Worm (Caenorhabditis elegans) whole organism, young adult: ENCODE data around the gene T19H12.2.
A peak's percentile ranks its signal among the peaks of the same experiment; 100 is the strongest.

Experiments used
- F55B11.4 ChIP-seq: sonication (generic microtip); optimal IDR thresholded peaks from 2 replicates; lab custom pipeline; 2016; ENCODE audit warnings: missing compliant biosample characterization, missing genetic modification characterization, borderline replicate concordance; ENCODE audit not compliant: insufficient read depth
- ZK185.1 ChIP-seq: sonication (generic microtip); optimal IDR thresholded peaks from 2 replicates; lab custom pipeline; 2016; ENCODE audit warnings: mild to moderate bottlenecking, missing genetic modification characterization, missing compliant biosample characterization; ENCODE audit not compliant: poor library complexity, severe bottlenecking
- athp-1 ChIP-seq: sonication (generic microtip); optimal IDR thresholded peaks from 2 replicates; lab custom pipeline; 2017; ENCODE audit warnings: mild to moderate bottlenecking, missing genetic modification characterization, missing compliant biosample characterization
- ccch-3 ChIP-seq: fragments of 200-800 bp; sonication (Bioruptor generic); optimal IDR thresholded peaks from 2 replicates; lab custom pipeline; 2018; ENCODE audit warnings: mild to moderate bottlenecking, missing genetic modification characterization, missing compliant biosample characterization
- cebp-1 ChIP-seq, 2 experiments: fragments of 200-800 bp in 1 of 2; sonication (Bioruptor generic) in 1 of 2; sonication (generic microtip) in 1 of 2; IDR thresholded peaks in 1 of 2; optimal IDR thresholded peaks in 1 of 2; 2 replicates each; pipeline versions ENCODE4 v1.3.6 to Lab custom; 2017 to 2022; ENCODE audit warnings: missing compliant biosample characterization in 2 of 2, missing genetic modification characterization in 2 of 2, mild to moderate bottlenecking in 1 of 2, missing genetic modification reagents in 1 of 2, moderate library complexity in 1 of 2
- ceh-27 ChIP-seq: fragments of 200-800 bp; sonication (Bioruptor generic); optimal IDR thresholded peaks from 2 replicates; lab custom pipeline; 2018; ENCODE audit warnings: mild to moderate bottlenecking, missing genetic modification characterization, moderate library complexity, missing compliant biosample characterization
- egrh-3 ChIP-seq: fragments of 200-800 bp; sonication (Bioruptor generic); IDR thresholded peaks from 2 replicates; pipeline ENCODE4 v1.3.6; 2022; ENCODE audit warnings: missing genetic modification reagents, missing genetic modification characterization, missing compliant biosample characterization
- ets-4 ChIP-seq: fragments of 200-800 bp; sonication (Bioruptor generic); optimal IDR thresholded peaks from 2 replicates; lab custom pipeline; 2018; ENCODE audit warnings: mild to moderate bottlenecking, missing genetic modification characterization, missing compliant biosample characterization
- hlh-26 ChIP-seq: fragments of 200-800 bp; sonication (Bioruptor generic); conservative IDR thresholded peaks from 2 replicates; pipeline ENCODE4 v1.3.6; 2022; ENCODE audit warnings: missing genetic modification reagents, missing genetic modification characterization, missing compliant biosample characterization
- hsf-1 ChIP-seq: fragments of 200-800 bp; sonication (Bioruptor generic); IDR thresholded peaks from 2 replicates; pipeline ENCODE4 v1.3.6; 2022; ENCODE audit warnings: missing genetic modification reagents, missing genetic modification characterization, missing compliant biosample characterization
- lin-40 ChIP-seq: sonication (generic microtip); optimal IDR thresholded peaks from 2 replicates; lab custom pipeline; 2016; ENCODE audit warnings: missing genetic modification characterization, mild to moderate bottlenecking, missing compliant biosample characterization, missing genotype, missing genetic modification reagents
- madf-10 ChIP-seq: sonication (generic microtip); optimal IDR thresholded peaks from 2 replicates; lab custom pipeline; 2016; ENCODE audit warnings: mild to moderate bottlenecking, missing genetic modification characterization, missing compliant biosample characterization
- mxl-1 ChIP-seq: sonication (generic microtip); optimal IDR thresholded peaks from 2 replicates; lab custom pipeline; 2016; ENCODE audit warnings: missing genetic modification characterization, missing compliant biosample characterization
- nfya-2 ChIP-seq: fragments of 200-800 bp; sonication (Bioruptor generic); IDR thresholded peaks from 2 replicates; pipeline ENCODE4 v1.3.6; 2022; ENCODE audit warnings: missing genetic modification reagents, missing genetic modification characterization, missing compliant biosample characterization
- nhr-80 ChIP-seq: sonication (generic microtip); optimal IDR thresholded peaks from 2 replicates; lab custom pipeline; 2016; ENCODE audit warnings: missing genetic modification characterization, missing compliant biosample characterization
- pbrm-1 ChIP-seq: fragments of 200-800 bp; sonication (Bioruptor generic); IDR thresholded peaks from 2 replicates; pipeline ENCODE4 v1.3.6; 2022; ENCODE audit warnings: missing genetic modification reagents, missing genetic modification characterization, missing compliant biosample characterization
- rec-8 ChIP-seq, 2 experiments: sonication (generic microtip); optimal IDR thresholded peaks; 2 replicates each; lab custom pipeline; 2016; ENCODE audit warnings: mild to moderate bottlenecking in 2 of 2, missing genetic modification characterization in 2 of 2, missing genetic modification reagents in 2 of 2, missing genotype in 2 of 2, missing biosample characterization in 1 of 2, missing compliant biosample characterization in 1 of 2, moderate library complexity in 1 of 2
- snpc-1.1 ChIP-seq: sonication (generic microtip); optimal IDR thresholded peaks from 2 replicates; lab custom pipeline; 2017; ENCODE audit warnings: missing genetic modification characterization, mild to moderate bottlenecking, missing compliant biosample characterization, antibody characterized with exemption, moderate library complexity, missing genotype, missing genetic modification reagents; ENCODE audit not compliant: insufficient read depth
- snpc-3.4 ChIP-seq: sonication (generic microtip); optimal IDR thresholded peaks from 2 replicates; lab custom pipeline; 2017; ENCODE audit warnings: missing genetic modification characterization, mild to moderate bottlenecking, missing compliant biosample characterization, antibody characterized with exemption, moderate library complexity, missing genotype, missing genetic modification reagents
- snpc-4 ChIP-seq, 5 experiments: fragments of 150-350 bp in 1 of 5; sonication (generic microtip) in 4 of 5; optimal IDR thresholded peaks; 2 replicates each; lab custom pipeline; 2014 to 2018; ENCODE audit warnings: missing genetic modification characterization in 5 of 5, missing biosample characterization in 3 of 5, antibody characterized with exemption in 2 of 5, mild to moderate bottlenecking in 2 of 5, missing compliant biosample characterization in 2 of 5, missing genotype in 2 of 5, moderate library complexity in 2 of 5, missing genetic modification reagents in 1 of 5
- somi-1 ChIP-seq: fragments of 200-800 bp; sonication (Bioruptor generic); optimal IDR thresholded peaks from 2 replicates; lab custom pipeline; 2018; ENCODE audit warnings: mild to moderate bottlenecking, missing genetic modification characterization, missing compliant biosample characterization
- xnd-1 ChIP-seq: sonication (generic microtip); optimal IDR thresholded peaks from 2 replicates; lab custom pipeline; 2016; ENCODE audit warnings: missing genotype, missing genetic modification reagents, missing genetic modification characterization, missing compliant biosample characterization
- zfh-2 ChIP-seq: fragments of 200-800 bp; sonication (Bioruptor generic); conservative IDR thresholded peaks from 2 replicates; pipeline ENCODE4 v1.3.6; 2022; ENCODE audit warnings: missing genetic modification reagents, missing genetic modification characterization, missing compliant biosample characterization
- ztf-25 ChIP-seq: fragments of 200-800 bp; sonication (Bioruptor generic); IDR thresholded peaks from 2 replicates; pipeline ENCODE4 v1.3.6; 2022; ENCODE audit warnings: missing genetic modification reagents, missing genetic modification characterization, missing compliant biosample characterization
- ztf-28 ChIP-seq: fragments of 200-800 bp; sonication (Bioruptor generic); IDR thresholded peaks from 2 replicates; pipeline ENCODE4 v1.3.6; 2022; ENCODE audit warnings: missing genetic modification reagents, missing genetic modification characterization, missing compliant biosample characterization

Gene T19H12.2

ce11 chrV:4913853-4914252 is 23.6 kb downstream of the T19H12.2 start:
- no peak for TF ChIP-seq ccch-3 (GFP tag; lab: Kevin White, UChicago)
- no peak for TF ChIP-seq mxl-1 (tag; lab: Kevin White, UChicago)
- no peak for TF ChIP-seq ztf-25 (GFP tag; lab: Robert Waterston, UW)
- TF ChIP-seq snpc-4 (GFP tag; optimal IDR thresholded peaks at IDR 0.05; lab: Kevin White, UChicago) = no peak
- peak in 2 of 4 experiments; percentile 54 to 80 for TF ChIP-seq snpc-4 (tag; optimal IDR thresholded peaks at IDR 0.05; lab: Kevin White, UChicago)

- TF ChIP-seq nhr-80 = peak; percentile 37
- TF ChIP-seq F55B11.4 = no peak
Measured at ce11 chrV:4914879-4915278, 24.6 kb downstream of the T19H12.2 start, which contains the start of gene H23N18.6. H23N18.6 (minus strand) TSS chrV:4915079.

ce11 chrV:4918091-4918624 is 27.9 kb downstream of the T19H12.2 start, which contains the start of gene C02E7.7:
C02E7.7 (minus strand) TSS chrV:4918574.
- TF ChIP-seq egrh-3 (GFP tag; lab: Robert Waterston, UW) (peak; percentile 46; the same call in 1 of the 2 replicates), nfya-2 (GFP tag; lab: Robert Waterston, UW) (no peak), zfh-2 (GFP tag; lab: Robert Waterston, UW) (peak; percentile 74)
- TF ChIP-seq, all 124 proteins: peak for 2

- TF ChIP-seq ceh-27 = no peak
- 0 out of 2 replicates have a peak, but pooled peaks have one; percentile 29 for TF ChIP-seq hsf-1 (GFP tag; lab: Robert Waterston, UW)
Measured at ce11 chrV:4918664-4919257, 28.5 kb downstream of the T19H12.2 start, which contains the start of gene C02E7.6. C02E7.6 (plus strand) TSS chrV:4919207.

ce11 chrV:4920690-4921152 is 30.5 kb downstream of the T19H12.2 start, which contains the start of the genes C02E7.8 and srh-23:
C02E7.8 (minus strand) TSS chrV:4920790.
srh-23 (plus strand) TSS chrV:4921102.
- TF ChIP-seq snpc-1.1 (tag; lab: Kevin White, UChicago) (no peak), ceh-27 (no peak), somi-1 (GFP tag; lab: Kevin White, UChicago) (no peak), snpc-3.4 (tag; lab: Kevin White, UChicago) (no peak), zfh-2 (GFP tag; lab: Robert Waterston, UW) (no peak), athp-1 (tag; lab: Kevin White, UChicago) (no peak), xnd-1 (no peak), lin-40 (tag; lab: Kevin White, UChicago) (no peak), rec-8 (tag; optimal IDR thresholded peaks at IDR 0.05; lab: Kevin White, UChicago) (no peak), ztf-28 (GFP tag; lab: Robert Waterston, UW) (no peak), hlh-26 (no peak), ets-4 (GFP tag; lab: Kevin White, UChicago) (no peak)

- TF ChIP-seq cebp-1 (GFP tag; IDR thresholded peaks at IDR 0.05; lab: Robert Waterston, UW) = no peak
- TF ChIP-seq cebp-1 (tag; optimal IDR thresholded peaks at IDR 0.05; lab: Kevin White, UChicago) = no peak
- TF ChIP-seq snpc-4 (GFP tag; optimal IDR thresholded peaks at IDR 0.05; lab: Kevin White, UChicago) = no peak
- TF ChIP-seq snpc-4 (tag; optimal IDR thresholded peaks at IDR 0.05; lab: Kevin White, UChicago) = no peak
- no peak for TF ChIP-seq ZK185.1 (tag; lab: Kevin White, UChicago)
- TF ChIP-seq pbrm-1 = no peak
- TF ChIP-seq madf-10 (tag; lab: Kevin White, UChicago) = no peak
Measured at ce11 chrV:4922024-4922423, 31.8 kb downstream of the T19H12.2 start, which contains the start of gene srh-22. srh-22 (plus strand) TSS chrV:4922324.
